Fruit fly (Drosophila melanogaster) whole organism, embryonic: Measurements from ENCODE around the gene CG4631.

Experiments
- Atf-2 ChIP-seq: fragments of 200-800 bp; sonication (Bioruptor generic); optimal IDR thresholded peaks from 2 replicates; lab custom pipeline; 2016; ENCODE audit warnings: missing biosample characterization, missing genetic modification characterization
- Awh ChIP-seq: fragments of 200-800 bp; sonication (Bioruptor generic); IDR thresholded peaks from 2 replicates; pipeline ENCODE4, ENCODE4 v1.3.6; 2022; ENCODE audit warnings: missing biosample characterization, missing genetic modification characterization
- CG10274 ChIP-seq: fragments of 200-800 bp; sonication (Bioruptor generic); optimal IDR thresholded peaks from 3 replicates; lab custom pipeline; 2017; ENCODE audit warnings: missing biosample characterization, mild to moderate bottlenecking, missing genetic modification characterization
- CG11085 ChIP-seq: fragments of 200-800 bp; sonication (Bioruptor generic); IDR thresholded peaks from 2 replicates; pipeline ENCODE4 v1.3.6; 2022; ENCODE audit warnings: missing biosample characterization, missing genetic modification characterization
- CG11723 ChIP-seq: fragments of 200-800 bp; sonication (Bioruptor generic); optimal IDR thresholded peaks from 2 replicates; lab custom pipeline; 2017; ENCODE audit warnings: missing biosample characterization, mild to moderate bottlenecking, missing genetic modification characterization
- CG12071 ChIP-seq: fragments of 200-800 bp; sonication (Bioruptor generic); optimal IDR thresholded peaks from 3 replicates; lab custom pipeline; 2018; ENCODE audit warnings: missing biosample characterization, mild to moderate bottlenecking, missing genetic modification characterization
- CG12104 ChIP-seq: fragments of 200-800 bp; sonication (Bioruptor generic); optimal IDR thresholded peaks from 3 replicates; lab custom pipeline; 2016; ENCODE audit warnings: missing biosample characterization, missing genetic modification characterization
- CG12299 ChIP-seq: fragments of 200-800 bp; sonication (Bioruptor generic); optimal IDR thresholded peaks from 2 replicates; lab custom pipeline; 2018; ENCODE audit warnings: missing biosample characterization, mild to moderate bottlenecking, missing genetic modification characterization
- CG12744 ChIP-seq: fragments of 200-800 bp; sonication (Bioruptor generic); optimal IDR thresholded peaks from 2 replicates; lab custom pipeline; 2016; ENCODE audit warnings: missing biosample characterization, missing genetic modification characterization
- CG12769 ChIP-seq: fragments of 200-800 bp; sonication (Bioruptor generic); optimal IDR thresholded peaks from 2 replicates; lab custom pipeline; 2019; ENCODE audit warnings: missing biosample characterization, mild to moderate bottlenecking, missing genetic modification characterization, moderate library complexity
- CG13296 ChIP-seq: fragments of 200-800 bp; sonication (Bioruptor generic); optimal IDR thresholded peaks from 3 replicates; lab custom pipeline; 2018; ENCODE audit warnings: missing biosample characterization, mild to moderate bottlenecking, missing genetic modification characterization
- CG13424 ChIP-seq: fragments of 200-800 bp; sonication (Bioruptor generic); optimal IDR thresholded peaks from 2 replicates; lab custom pipeline; 2019; ENCODE audit warnings: missing biosample characterization, mild to moderate bottlenecking, missing genetic modification characterization, moderate library complexity
- CG13775 ChIP-seq: fragments of 200-800 bp; sonication (Bioruptor generic); optimal IDR thresholded peaks from 3 replicates; lab custom pipeline; 2017; ENCODE audit warnings: missing biosample characterization, mild to moderate bottlenecking, missing genetic modification characterization
- CG13894 ChIP-seq: fragments of 200-800 bp; sonication (Bioruptor generic); optimal IDR thresholded peaks from 3 replicates; lab custom pipeline; 2018; ENCODE audit warnings: missing biosample characterization, mild to moderate bottlenecking, missing genetic modification characterization, moderate library complexity
- CG15073 ChIP-seq: fragments of 200-800 bp; sonication (Bioruptor generic); optimal IDR thresholded peaks from 2 replicates; lab custom pipeline; 2016; ENCODE audit warnings: missing biosample characterization, missing genetic modification characterization
- CG15696 ChIP-seq: fragments of 200-800 bp; sonication (Bioruptor generic); optimal IDR thresholded peaks from 2 replicates; lab custom pipeline; 2019; ENCODE audit warnings: missing biosample characterization, mild to moderate bottlenecking, missing genetic modification characterization, moderate library complexity
- CG1792 ChIP-seq: fragments of 200-800 bp; sonication (Bioruptor generic); optimal IDR thresholded peaks from 2 replicates; lab custom pipeline; 2016; ENCODE audit warnings: missing biosample characterization, missing genetic modification characterization
- CG18599 ChIP-seq: fragments of 200-800 bp; sonication (Bioruptor generic); optimal IDR thresholded peaks from 3 replicates; lab custom pipeline; 2017; ENCODE audit warnings: missing biosample characterization, missing genetic modification characterization, mild to moderate bottlenecking, moderate library complexity, missing genetic modification reagents
- CG2116 ChIP-seq: fragments of 200-800 bp; sonication (Bioruptor generic); optimal IDR thresholded peaks from 3 replicates; lab custom pipeline; 2018; ENCODE audit warnings: missing biosample characterization, mild to moderate bottlenecking, missing genetic modification characterization
- CG42726 ChIP-seq: fragments of 200-800 bp; sonication (Bioruptor generic); IDR thresholded peaks from 2 replicates; pipeline ENCODE4 v1.3.6; 2022; ENCODE audit warnings: missing biosample characterization, missing genetic modification characterization; ENCODE audit not compliant: partially characterized antibody
- CG4360 ChIP-seq: fragments of 200-800 bp; sonication (Bioruptor generic); IDR thresholded peaks from 2 replicates; pipeline ENCODE4 v1.3.6; 2022; ENCODE audit warnings: missing biosample characterization, missing genetic modification characterization
- CG6689 ChIP-seq: fragments of 200-800 bp; sonication (Bioruptor generic); IDR thresholded peaks from 2 replicates; pipeline ENCODE4 v1.3.6; 2022; ENCODE audit warnings: missing biosample characterization, missing genetic modification characterization
- CG7271 ChIP-seq: fragments of 200-800 bp; sonication (Bioruptor generic); optimal IDR thresholded peaks from 2 replicates; lab custom pipeline; 2018; ENCODE audit warnings: missing biosample characterization, mild to moderate bottlenecking, missing genetic modification characterization, moderate library complexity
- CG8089 ChIP-seq: fragments of 200-800 bp; sonication (Bioruptor generic); optimal IDR thresholded peaks from 3 replicates; lab custom pipeline; 2016; ENCODE audit warnings: missing biosample characterization, missing genetic modification characterization
- CG8359 ChIP-seq: fragments of 200-800 bp; sonication (Bioruptor generic); optimal IDR thresholded peaks from 2 replicates; lab custom pipeline; 2017; ENCODE audit warnings: missing biosample characterization, mild to moderate bottlenecking, missing genetic modification characterization, borderline replicate concordance
- CoRest ChIP-seq: fragments of 200-800 bp; sonication (Bioruptor generic); optimal IDR thresholded peaks from 3 replicates; lab custom pipeline; 2018; ENCODE audit warnings: missing biosample characterization, mild to moderate bottlenecking, missing genetic modification characterization, moderate library complexity
- Dp ChIP-seq: fragments of 200-800 bp; sonication (Bioruptor generic); optimal IDR thresholded peaks from 2 replicates; lab custom pipeline; 2018; ENCODE audit warnings: missing biosample characterization, mild to moderate bottlenecking, missing genetic modification characterization, moderate library complexity
- HHEX ChIP-seq: fragments of 200-800 bp; sonication (Bioruptor generic); optimal IDR thresholded peaks from 3 replicates; lab custom pipeline; 2017; ENCODE audit warnings: missing biosample characterization, mild to moderate bottlenecking, missing genetic modification characterization, missing genetic modification reagents
- Hmr ChIP-seq: fragments of 200-800 bp; sonication (Bioruptor generic); optimal IDR thresholded peaks from 3 replicates; lab custom pipeline; 2017; ENCODE audit warnings: mild to moderate bottlenecking, missing biosample characterization, missing genetic modification reagents, missing genetic modification characterization
- Hsf ChIP-seq: fragments of 200-800 bp; sonication (Bioruptor generic); optimal IDR thresholded peaks from 3 replicates; lab custom pipeline; 2016; ENCODE audit warnings: missing biosample characterization, missing genetic modification characterization
- Max ChIP-seq: fragments of 200-800 bp; sonication (Bioruptor generic); optimal IDR thresholded peaks from 2 replicates; lab custom pipeline; 2016; ENCODE audit warnings: missing biosample characterization, mild to moderate bottlenecking, missing genetic modification characterization
- Mrtf ChIP-seq: fragments of 200-800 bp; sonication (Bioruptor generic); IDR thresholded peaks from 3 replicates; pipeline ENCODE4 v1.3.6; 2022; ENCODE audit warnings: missing biosample characterization, missing genetic modification characterization
- Neu2 ChIP-seq: fragments of 200-800 bp; sonication (Bioruptor generic); optimal IDR thresholded peaks from 3 replicates; lab custom pipeline; 2016; ENCODE audit warnings: missing biosample characterization, missing genetic modification characterization, borderline replicate concordance
- NfI ChIP-seq: fragments of 200-800 bp; sonication (Bioruptor generic); optimal IDR thresholded peaks from 3 replicates; lab custom pipeline; 2018; ENCODE audit warnings: missing biosample characterization, mild to moderate bottlenecking, missing genetic modification characterization, moderate library complexity
- Oli ChIP-seq: fragments of 200-800 bp; sonication (Bioruptor generic); optimal IDR thresholded peaks from 2 replicates; lab custom pipeline; 2018; ENCODE audit warnings: missing biosample characterization, mild to moderate bottlenecking, missing genetic modification characterization, moderate library complexity
- PHDP ChIP-seq: fragments of 200-800 bp; sonication (Bioruptor generic); optimal IDR thresholded peaks from 3 replicates; lab custom pipeline; 2018; ENCODE audit warnings: missing biosample characterization, mild to moderate bottlenecking, missing genetic modification characterization, moderate library complexity
- Sox100B ChIP-seq: fragments of 200-800 bp; sonication (Bioruptor generic); optimal IDR thresholded peaks from 3 replicates; lab custom pipeline; 2018; ENCODE audit warnings: missing biosample characterization, mild to moderate bottlenecking, missing genetic modification characterization
- Taf1 ChIP-seq: fragments of 200-800 bp; sonication (Bioruptor generic); IDR thresholded peaks from 2 replicates; pipeline ENCODE4 v1.3.6; 2022; ENCODE audit warnings: missing biosample characterization, missing genetic modification characterization
- Usf ChIP-seq: fragments of 200-800 bp; sonication (Bioruptor generic); optimal IDR thresholded peaks from 2 replicates; lab custom pipeline; 2017; ENCODE audit warnings: missing genotype, missing biosample characterization, missing genetic modification characterization
- Xrp1 ChIP-seq: fragments of 200-800 bp; sonication (Bioruptor generic); IDR thresholded peaks from 2 replicates; pipeline ENCODE4 v1.3.6; 2022; ENCODE audit warnings: missing biosample characterization, missing genetic modification characterization
- bcd ChIP-seq: fragments of 200-800 bp; sonication (Bioruptor generic); optimal IDR thresholded peaks from 2 replicates; lab custom pipeline; 2017; ENCODE audit warnings: missing biosample characterization, mild to moderate bottlenecking, missing genetic modification characterization
- cwo ChIP-seq: fragments of 200-800 bp; sonication (Bioruptor generic); optimal IDR thresholded peaks from 3 replicates; lab custom pipeline; 2017; ENCODE audit warnings: missing biosample characterization, missing genetic modification characterization, mild to moderate bottlenecking, moderate library complexity, missing genetic modification reagents
- dimm ChIP-seq: fragments of 200-800 bp; sonication (Bioruptor generic); IDR thresholded peaks from 2 replicates; pipeline ENCODE4 v1.3.6; 2022; ENCODE audit warnings: missing biosample characterization, missing genetic modification characterization
- dm ChIP-seq: fragments of 200-800 bp; sonication (Bioruptor generic); optimal IDR thresholded peaks from 3 replicates; lab custom pipeline; 2016; ENCODE audit warnings: missing biosample characterization, missing genetic modification characterization
- dysf ChIP-seq: fragments of 200-800 bp; sonication (Bioruptor generic); IDR thresholded peaks from 3 replicates; pipeline ENCODE4 v1.3.6; 2022; ENCODE audit warnings: missing biosample characterization, missing genetic modification characterization
- eve ChIP-seq, 2 experiments: fragments of >200 bp; optimal IDR thresholded peaks; 2 replicates each; lab custom pipeline; 2017; ENCODE audit warnings: missing biosample characterization in 2 of 2, missing genetic modification characterization in 2 of 2
- h ChIP-seq: fragments of >200 bp; optimal IDR thresholded peaks from 2 replicates; lab custom pipeline; 2017
- org-1 ChIP-seq: fragments of 200-800 bp; sonication (Bioruptor generic); optimal IDR thresholded peaks from 2 replicates; lab custom pipeline; 2017; ENCODE audit warnings: missing biosample characterization, missing genetic modification characterization
- sens ChIP-seq: fragments of 200-800 bp; sonication (Bioruptor generic); peaks from one replicate; lab custom pipeline; 2016; ENCODE audit warnings: missing biosample characterization, missing genetic modification characterization
- sens-2 ChIP-seq: fragments of 200-800 bp; sonication (Bioruptor generic); IDR thresholded peaks from 2 replicates; pipeline ENCODE4 v1.3.6; 2022; ENCODE audit warnings: missing biosample characterization, missing genetic modification characterization
- sug ChIP-seq: fragments of 200-800 bp; optimal IDR thresholded peaks from 2 replicates; lab custom pipeline; 2019; ENCODE audit warnings: missing biosample characterization, mild to moderate bottlenecking, missing genetic modification characterization, moderate library complexity

Gene CG4631

dm6 chr2L:16643961-16644360, 36.8 kb downstream of the CG4631 start (continued):
- TF ChIP-seq CG1792 (no peak), dm (no peak), Taf1 (GFP tag; lab: Robert Waterston, UW) (no peak), CG4360 (no peak), Xrp1 (GFP tag; lab: Robert Waterston, UW) (peak; percentile 73), CG8359 (peak; percentile 21), PHDP (tag; lab: Kevin White, UChicago) (peak; percentile 82), Hsf (peak; percentile 66), Oli (tag; lab: Kevin White, UChicago) (peak; percentile 76), CG12744 (GFP tag; lab: Kevin White, UChicago) (peak; percentile 16), sens-2 (GFP tag; lab: Robert Waterston, UW) (no peak), CG12071 (peak; percentile 71), NfI (GFP tag; lab: Kevin White, UChicago) (peak; percentile 54), CG6689 (GFP tag; lab: Robert Waterston, UW) (peak; percentile 56; the same call in 1 of the 2 replicates), CG12104 (GFP tag; lab: Kevin White, UChicago) (no peak), CG42726 (GFP tag; lab: Robert Waterston, UW) (no peak), CG7271 (tag; lab: Kevin White, UChicago) (peak; percentile 46), Hmr (GFP tag; lab: Kevin White, UChicago) (peak; percentile 77), Sox100B (GFP tag; lab: Kevin White, UChicago) (peak; percentile 53), bcd (GFP tag; lab: Kevin White, UChicago) (peak; percentile 53), org-1 (GFP tag; lab: Kevin White, UChicago) (peak; percentile 28), cwo (GFP tag; lab: Kevin White, UChicago) (peak; percentile 60), CG18599 (GFP tag; lab: Kevin White, UChicago) (peak; percentile 77), CG8089 (GFP tag; lab: Kevin White, UChicago) (peak; percentile 60), Max (GFP tag; lab: Kevin White, UChicago) (no peak), eve (GFP tag; optimal IDR thresholded peaks at IDR 0.05; lab: Kevin White, UChicago) (peak in 1 of 2 experiments; percentile 70), Neu2 (no peak), dysf (GFP tag; lab: Robert Waterston, UW) (peak; percentile 72), dimm (GFP tag; lab: Robert Waterston, UW) (no peak), CG12299 (tag; lab: Kevin White, UChicago) (no peak), Dp (GFP tag; lab: Kevin White, UChicago) (no peak), CG13424 (peak; percentile 72), CG15696 (tag; lab: Kevin White, UChicago) (peak; percentile 49), CG10274 (GFP tag; lab: Kevin White, UChicago) (no peak), CG2116 (peak; percentile 5), sens (GFP tag; lab: Kevin White, UChicago) (peak; percentile 93), CG11723 (GFP tag; lab: Kevin White, UChicago) (no peak), Awh (GFP tag; lab: Robert Waterston, UW) (peak; percentile 54; the same call in 1 of the 2 replicates), HHEX (peak; percentile 65), sug (no peak), CG15073 (GFP tag; lab: Kevin White, UChicago) (no peak), Mrtf (GFP tag; lab: Robert Waterston, UW) (0 out of 3 replicates have a peak, but pooled peaks have one; percentile 58), Atf-2 (GFP tag; lab: Kevin White, UChicago) (peak; percentile 48), CoRest (tag; lab: Kevin White, UChicago) (peak; percentile 62), CG11085 (GFP tag; lab: Robert Waterston, UW) (no peak), CG13775 (GFP tag; lab: Kevin White, UChicago) (peak; percentile 46), CG13296 (GFP tag; lab: Kevin White, UChicago) (peak; percentile 59), Usf (peak; percentile 12), CG12769 (tag; lab: Kevin White, UChicago) (peak; percentile 43), CG13894 (tag; lab: Kevin White, UChicago) (peak; percentile 11), h (lab: Kevin White, UChicago) (no peak)
